Worm (Caenorhabditis elegans) whole organism, early embryonic: Measurements from ENCODE around the gene K02F6.8.

Experiments used
- ama-1 ChIP-seq: fragments of 150-350 bp; optimal IDR thresholded peaks from 2 replicates; lab custom pipeline; 2014
- ceh-36 ChIP-seq: sonication (generic microtip); optimal IDR thresholded peaks from 2 replicates; lab custom pipeline; 2016; ENCODE audit warnings: missing genetic modification characterization, inconsistent platforms, missing compliant biosample characterization

DNA sequence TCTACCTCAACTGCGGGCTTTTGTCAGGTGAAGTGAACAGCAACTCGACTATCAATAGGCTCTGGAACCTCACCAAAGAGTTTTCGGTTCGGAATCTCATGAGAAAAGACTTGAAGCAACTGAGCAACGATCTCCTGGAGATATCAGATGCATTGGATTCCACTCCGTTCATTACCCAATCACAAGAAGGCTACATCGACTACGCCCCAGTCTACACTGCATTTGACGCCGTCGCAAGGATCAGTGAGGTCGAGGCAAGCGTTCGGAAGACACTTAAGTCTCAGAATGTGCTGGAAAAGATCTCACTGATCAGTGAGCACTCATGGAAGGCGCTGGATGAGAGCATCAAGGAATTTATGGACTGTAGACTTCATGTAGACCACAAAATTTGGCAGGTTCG lies 43.4 kb upstream of the K02F6.8 start:
- TF ChIP-seq ama-1 (lab: Kevin White, UChicago) (no peak), ceh-36 (tag; lab: Kevin White, UChicago) (no peak)
